Worm (Caenorhabditis elegans) whole organism, early embryonic: ENCODE results near the gene K02E7.11.

Source experiments
- ama-1 ChIP-seq: fragments of 150-350 bp; optimal IDR thresholded peaks from 2 replicates; lab custom pipeline; 2014
- flt-1 ChIP-seq: fragments of 200-800 bp; sonication (Bioruptor generic); IDR thresholded peaks from 2 replicates; pipeline ENCODE4 v1.3.6; 2022; ENCODE audit warnings: missing genetic modification characterization, missing compliant biosample characterization
- hmbx-1 ChIP-seq: sonication (generic microtip); optimal IDR thresholded peaks from 2 replicates; lab custom pipeline; 2016; ENCODE audit warnings: mild to moderate bottlenecking, missing genetic modification characterization, missing compliant biosample characterization
- pes-1 ChIP-seq: fragments of 200-800 bp; sonication (Bioruptor generic); IDR thresholded peaks from 2 replicates; pipeline ENCODE4 v1.3.6; 2022; ENCODE audit warnings: missing genetic modification reagents, missing genetic modification characterization, missing compliant biosample characterization
- scrt-1 ChIP-seq: fragments of 200-800 bp; sonication (Bioruptor generic); IDR thresholded peaks from 2 replicates; pipeline ENCODE4 v1.3.6; 2022; ENCODE audit warnings: missing genetic modification characterization, missing compliant biosample characterization
- sea-1 ChIP-seq: fragments of 200-800 bp; sonication (Bioruptor generic); conservative IDR thresholded peaks from 2 replicates; pipeline ENCODE4 v1.3.6; 2022; ENCODE audit warnings: missing genetic modification characterization, missing compliant biosample characterization
- tbx-37 ChIP-seq: fragments of 200-800 bp; sonication (Bioruptor generic); conservative IDR thresholded peaks from 2 replicates; pipeline ENCODE4 v1.3.6; 2022; ENCODE audit warnings: missing genetic modification reagents, missing genetic modification characterization, missing compliant biosample characterization

DNA sequence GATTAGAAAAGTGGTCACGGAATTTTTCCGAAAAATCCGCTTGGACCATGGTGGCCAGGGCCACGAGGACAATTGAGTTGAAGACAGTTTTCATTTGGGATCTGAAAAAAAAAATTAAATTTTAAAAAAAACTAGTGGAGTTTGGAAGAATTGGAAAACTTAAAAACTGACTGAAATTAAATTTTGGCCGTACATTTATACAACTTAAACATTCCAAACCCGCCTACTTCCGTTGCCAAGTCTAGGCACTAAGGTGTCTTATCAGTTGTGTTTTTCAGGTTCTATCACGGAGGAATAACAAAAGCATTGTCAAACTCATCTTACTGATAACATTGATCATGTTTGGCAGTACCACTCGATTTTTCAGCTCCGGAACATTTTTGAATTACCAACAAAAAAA, 38.8 kb upstream of the K02E7.11 start, which contains the start of gene lips-12:
- TF ChIP-seq pes-1: no peak
- TF ChIP-seq flt-1 (GFP tag; lab: Robert Waterston, UW): no peak
- no peak for TF ChIP-seq sea-1 (GFP tag; lab: Robert Waterston, UW)
- TF ChIP-seq tbx-37: no peak
- TF ChIP-seq ama-1: no peak
- TF ChIP-seq hmbx-1: no peak
- TF ChIP-seq scrt-1 (GFP tag; lab: Robert Waterston, UW): no peak
